Worm (Caenorhabditis elegans): ENCODE measurements around the gene Y49F6B.20.

Gene Y49F6B.20

DNA sequence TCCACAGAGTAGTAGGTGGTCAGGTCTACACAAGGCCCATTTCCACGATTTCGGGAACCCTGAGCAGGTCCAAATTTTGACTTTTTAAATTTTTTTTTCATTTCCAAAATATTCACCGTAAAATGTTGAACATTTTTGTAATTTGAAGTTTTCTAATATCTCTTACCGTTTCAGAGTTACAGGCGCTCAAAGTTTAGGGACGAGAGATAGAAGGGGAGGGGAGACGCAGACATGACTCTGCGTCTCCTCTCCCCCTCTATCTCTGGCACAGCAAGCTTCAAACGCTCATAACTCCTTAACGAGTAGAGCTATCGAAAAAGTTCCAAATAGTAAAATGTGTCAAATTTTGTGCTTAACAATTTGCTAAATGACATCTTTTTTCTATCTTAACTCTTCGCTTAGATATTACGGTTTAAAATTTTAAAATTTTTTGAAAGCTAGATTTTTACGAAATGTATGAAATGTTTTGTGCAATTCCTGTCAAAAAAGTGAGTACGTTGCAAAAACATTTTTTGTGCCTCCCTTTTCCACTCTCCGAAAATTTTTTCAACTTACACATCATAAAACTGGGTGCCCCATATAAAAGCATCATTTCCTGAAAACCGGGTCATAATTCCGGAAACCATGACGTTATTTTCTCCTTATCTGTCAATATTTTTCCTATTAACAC is 45.1 kb upstream of the Y49F6B.20 start, which contains the start of the genes Y49F6B.14 and clec-125:
Gene Y49F6B.14 (minus strand): TSS at position 101 of the 670 bp plus-strand sequence.
Gene clec-125 (plus strand): TSS at position 620 of the 670 bp plus-strand sequence.
- TF ChIP-seq lsy-2 (tag; optimal IDR thresholded peaks at IDR 0.05) (no peak), unc-62 (GFP tag; optimal IDR thresholded peaks at IDR 0.05) (no peak), lin-32 (GFP tag; optimal IDR thresholded peaks at IDR 0.05) (no peak), cnd-1 (tag; optimal IDR thresholded peaks at IDR 0.05) (no peak), elt-1 (tag; optimal IDR thresholded peaks at IDR 0.05; ENCODE audit: borderline replicate concordance, insufficient read depth) (no peak), ceh-83 (GFP tag; optimal IDR thresholded peaks at IDR 0.05) (no peak), nhr-12 (tag; optimal IDR thresholded peaks at IDR 0.05) (no peak), sptf-1 (tag; optimal IDR thresholded peaks at IDR 0.05) (no peak), tbx-8 (GFP tag; optimal IDR thresholded peaks at IDR 0.05) (no peak), elt-3 (tag; optimal IDR thresholded peaks at IDR 0.05) (no peak), unc-120 (tag; optimal IDR thresholded peaks at IDR 0.05; ENCODE audit: poor library complexity, severe bottlenecking) (no peak), lin-13 (tag; optimal IDR thresholded peaks at IDR 0.05) (no peak), nhr-76 (tag; optimal IDR thresholded peaks at IDR 0.05) (no peak), nhr-2 (tag; optimal IDR thresholded peaks at IDR 0.05) (no peak), flh-1 (GFP tag; optimal IDR thresholded peaks at IDR 0.05) (no peak)

DNA sequence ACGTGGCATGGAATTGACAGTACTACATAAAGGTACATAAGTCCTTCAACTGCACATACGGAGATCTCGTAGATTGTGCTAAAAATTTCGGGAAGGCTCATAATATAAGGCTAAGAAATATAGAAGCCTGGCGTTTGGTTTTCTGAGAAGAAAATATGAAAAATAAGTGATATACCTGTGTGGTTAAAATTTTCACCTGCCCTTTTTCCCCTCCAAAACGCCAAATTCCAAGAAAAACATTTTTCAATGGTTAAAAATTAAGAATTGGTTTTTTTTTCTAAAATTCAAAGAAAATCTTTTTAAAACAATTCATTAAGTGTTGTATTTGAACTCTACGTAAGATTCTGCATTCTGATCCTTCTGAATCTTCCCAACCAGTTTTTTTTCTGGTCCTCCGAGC is 44.2 kb upstream of the Y49F6B.20 start, which contains the start of gene srz-5:
Gene srz-5 (minus strand): TSS at position 101 of the 400 bp plus-strand sequence.
- TF ChIP-seq lin-13 (tag; optimal IDR thresholded peaks at IDR 0.05) (no peak), ztf-11 (tag; optimal IDR thresholded peaks at IDR 0.05) (no peak)

DNA sequence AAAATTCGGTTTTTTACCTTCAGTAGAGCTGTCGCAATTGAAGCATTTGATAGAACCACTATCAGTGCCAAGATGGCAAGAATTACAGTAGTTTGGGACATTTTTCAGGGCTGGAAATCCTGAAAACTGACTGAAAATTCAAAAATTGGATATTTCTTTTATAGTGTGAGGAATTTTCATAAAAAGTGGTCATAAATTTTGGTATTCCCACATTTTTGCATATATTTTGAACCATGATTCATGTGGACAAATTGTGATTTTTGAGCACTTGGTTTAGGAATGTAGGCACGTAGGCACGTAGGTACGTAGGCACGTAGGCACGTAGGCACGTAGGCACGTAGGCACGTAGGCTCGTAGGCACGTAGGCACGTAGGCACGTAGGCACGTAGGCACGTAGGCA is 41.8 kb upstream of the Y49F6B.20 start, which contains the start of gene Y49F6B.19:
Gene Y49F6B.19 (minus strand): TSS at position 101 of the 400 bp plus-strand sequence.
- TF ChIP-seq nhr-2 (tag; optimal IDR thresholded peaks at IDR 0.05), result no peak
- TF ChIP-seq unc-120 (tag; optimal IDR thresholded peaks at IDR 0.05; ENCODE audit: poor library complexity, severe bottlenecking), result no peak
- TF ChIP-seq ham-2 (GFP tag; optimal IDR thresholded peaks at IDR 0.05), result no peak
- TF ChIP-seq cnd-1 (tag; optimal IDR thresholded peaks at IDR 0.05), result no peak
- TF ChIP-seq bed-3 (GFP tag; optimal IDR thresholded peaks at IDR 0.05), result no peak
- TF ChIP-seq snpc-4 (tag; optimal IDR thresholded peaks at IDR 0.05), result no peak
- no peak for TF ChIP-seq blmp-1 (tag; optimal IDR thresholded peaks at IDR 0.05)
- TF ChIP-seq drap-1 (GFP tag; optimal IDR thresholded peaks at IDR 0.05), result no peak
- TF ChIP-seq nhr-237 (tag; optimal IDR thresholded peaks at IDR 0.05), result no peak
- no peak for TF ChIP-seq pha-4 (tag; optimal IDR thresholded peaks at IDR 0.05)
- TF ChIP-seq unc-62 (GFP tag; optimal IDR thresholded peaks at IDR 0.05), result no peak
- TF ChIP-seq mep-1 (tag; optimal IDR thresholded peaks at IDR 0.05), result no peak

DNA sequence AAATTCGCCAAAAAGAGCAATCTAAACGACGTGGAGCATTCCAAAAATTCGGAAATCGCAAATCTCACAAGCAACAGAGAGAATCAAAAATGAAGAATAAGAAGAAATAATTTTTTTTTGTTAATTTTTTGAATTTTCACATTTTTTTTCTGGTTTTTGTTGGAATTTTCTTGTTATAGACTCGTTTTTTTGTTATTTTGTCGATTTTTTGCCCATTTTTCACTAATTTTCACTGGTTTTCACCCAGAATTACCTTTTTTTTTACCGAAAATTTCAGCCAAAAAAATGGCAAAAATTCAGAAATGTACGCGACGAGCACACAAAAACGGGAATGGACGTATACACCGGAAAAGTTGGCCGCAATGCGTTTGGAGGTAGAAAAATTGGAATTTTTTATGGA is 34.3 kb upstream of the Y49F6B.20 start, which contains the start of gene cyh-1:
Gene cyh-1 (plus strand): TSS at position 301 of the 400 bp plus-strand sequence.
- TF ChIP-seq M03D4.4 (tag; optimal IDR thresholded peaks at IDR 0.05), result no peak
- TF ChIP-seq ztf-11 (tag; optimal IDR thresholded peaks at IDR 0.05), result no peak
- TF ChIP-seq lsy-2 (tag; optimal IDR thresholded peaks at IDR 0.05), result no peak
- no peak for TF ChIP-seq nhr-28 (tag; optimal IDR thresholded peaks at IDR 0.05)
- no peak for TF ChIP-seq snpc-4 (tag; optimal IDR thresholded peaks at IDR 0.05)
- no peak for TF ChIP-seq blmp-1 (tag; optimal IDR thresholded peaks at IDR 0.05)
- no peak for TF ChIP-seq ceh-39 (tag; optimal IDR thresholded peaks at IDR 0.05)
- TF ChIP-seq sptf-1 (tag; optimal IDR thresholded peaks at IDR 0.05), result no peak
- TF ChIP-seq lin-32 (GFP tag; optimal IDR thresholded peaks at IDR 0.05), result no peak
- no peak for TF ChIP-seq ces-1 (GFP tag; optimal IDR thresholded peaks at IDR 0.05)

DNA sequence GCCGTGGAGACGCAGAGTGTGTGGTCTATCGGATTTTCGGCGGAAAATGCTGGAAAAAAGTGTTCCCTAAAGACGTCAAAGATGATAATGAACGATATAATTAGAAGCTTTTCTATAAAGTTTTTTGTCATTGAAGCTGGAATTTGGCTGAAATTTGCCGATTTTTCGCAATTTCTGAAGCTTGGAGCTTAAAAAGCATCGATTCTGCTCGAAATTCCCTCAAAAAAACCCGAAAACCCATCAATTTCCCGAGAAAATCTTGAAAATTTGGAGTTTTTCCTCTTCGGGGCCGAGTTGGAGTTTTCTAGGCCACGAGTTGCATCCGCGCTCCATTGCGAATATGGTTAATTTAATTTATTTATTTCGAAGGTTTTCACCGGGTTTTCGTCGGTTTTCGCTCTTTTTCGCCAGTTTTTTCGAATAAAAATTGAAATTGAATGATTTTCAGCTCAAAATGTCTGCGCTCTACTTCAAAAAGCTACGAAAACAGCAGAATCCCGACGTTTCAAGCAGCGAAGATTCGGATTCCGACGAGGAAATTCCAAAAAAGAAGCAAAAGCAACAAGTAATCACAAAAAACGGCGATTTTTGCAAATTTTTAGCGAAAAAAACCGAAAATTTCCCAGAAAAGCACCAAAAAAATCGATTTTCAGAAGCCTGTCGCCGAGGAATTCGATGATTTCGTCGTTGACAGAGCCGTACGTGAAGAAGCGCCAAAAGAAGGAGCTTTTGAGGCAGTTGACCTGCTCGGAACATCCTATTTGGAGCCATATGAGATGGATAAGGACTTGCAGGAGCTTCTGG is 32.3 kb upstream of the Y49F6B.20 start, which contains the start of the genes col-71 and Y49F6B.2:
Gene col-71 (minus strand): TSS at position 51 of the 804 bp plus-strand sequence.
Gene Y49F6B.2 (plus strand): TSS at position 449 of the 804 bp plus-strand sequence.
- TF ChIP-seq zip-8 (tag; optimal IDR thresholded peaks at IDR 0.05), result no peak
- TF ChIP-seq lin-13 (tag; optimal IDR thresholded peaks at IDR 0.05), result peak; percentile 73
- TF ChIP-seq ham-2 (GFP tag; optimal IDR thresholded peaks at IDR 0.05), result no peak
- peak; percentile 68 for TF ChIP-seq sptf-1 (tag; optimal IDR thresholded peaks at IDR 0.05)
- no peak for TF ChIP-seq nhr-76 (tag; optimal IDR thresholded peaks at IDR 0.05)
- no peak for TF ChIP-seq snpc-4 (tag; optimal IDR thresholded peaks at IDR 0.05)
- peak; percentile 48 for TF ChIP-seq cnd-1 (tag; optimal IDR thresholded peaks at IDR 0.05)
- TF ChIP-seq nhr-2 (tag; optimal IDR thresholded peaks at IDR 0.05), result no peak
- TF ChIP-seq bed-3 (GFP tag; optimal IDR thresholded peaks at IDR 0.05), result peak; percentile 9
- no peak for TF ChIP-seq elt-1 (tag; optimal IDR thresholded peaks at IDR 0.05; ENCODE audit: borderline replicate concordance, insufficient read depth)
- peak; percentile 58 for TF ChIP-seq mep-1 (tag; optimal IDR thresholded peaks at IDR 0.05)
- TF ChIP-seq ztf-11 (tag; optimal IDR thresholded peaks at IDR 0.05), result no peak
- TF ChIP-seq flh-1 (GFP tag; optimal IDR thresholded peaks at IDR 0.05), result no peak
- peak; percentile 65 for TF ChIP-seq mab-5 (tag; optimal IDR thresholded peaks at IDR 0.05)
- peak; percentile 99 for TF ChIP-seq ces-1 (GFP tag; optimal IDR thresholded peaks at IDR 0.05)
- peak; percentile 5 for TF ChIP-seq ceh-43 (GFP tag; optimal IDR thresholded peaks at IDR 0.05)
- no peak for TF ChIP-seq hlh-1 (tag; optimal IDR thresholded peaks at IDR 0.05)
- TF ChIP-seq drap-1 (GFP tag; optimal IDR thresholded peaks at IDR 0.05), result no peak
- TF ChIP-seq M03D4.4 (tag; optimal IDR thresholded peaks at IDR 0.05), result no peak
- no peak for TF ChIP-seq elt-3 (tag; optimal IDR thresholded peaks at IDR 0.05)
- TF ChIP-seq pha-4 (tag; optimal IDR thresholded peaks at IDR 0.05), result peak; percentile 46
- TF ChIP-seq unc-62 (GFP tag; optimal IDR thresholded peaks at IDR 0.05), result no peak
- TF ChIP-seq lsy-2 (tag; optimal IDR thresholded peaks at IDR 0.05), result peak; percentile 51
- no peak for TF ChIP-seq nhr-12 (tag; optimal IDR thresholded peaks at IDR 0.05)
- no peak for TF ChIP-seq sem-2 (GFP tag; optimal IDR thresholded peaks at IDR 0.05)
- no peak for TF ChIP-seq lin-32 (GFP tag; optimal IDR thresholded peaks at IDR 0.05)
- TF ChIP-seq tbx-8 (GFP tag; optimal IDR thresholded peaks at IDR 0.05), result peak; percentile 21
- no peak for TF ChIP-seq blmp-1 (tag; optimal IDR thresholded peaks at IDR 0.05)
- TF ChIP-seq unc-120 (tag; optimal IDR thresholded peaks at IDR 0.05; ENCODE audit: poor library complexity, severe bottlenecking), result peak; percentile 25
- TF ChIP-seq mls-2 (tag; optimal IDR thresholded peaks at IDR 0.05), result peak; percentile 53
